Worm (Caenorhabditis elegans) whole organism, midembryonic: ENCODE results near the gene ugt-40.

Experiments used
- T22C8.4 ChIP-seq: fragments of 200-800 bp; sonication (Bioruptor generic); IDR thresholded peaks from 2 replicates; pipeline ENCODE4 v1.3.6; 2022; ENCODE audit warnings: missing genetic modification characterization, missing compliant biosample characterization
- cog-1 ChIP-seq: sonication (generic microtip); optimal IDR thresholded peaks from 2 replicates; lab custom pipeline; 2016; ENCODE audit warnings: missing genetic modification characterization, missing compliant biosample characterization
- flt-1 ChIP-seq: fragments of 200-800 bp; sonication (Bioruptor generic); IDR thresholded peaks from 2 replicates; pipeline ENCODE4 v1.3.6; 2022; ENCODE audit warnings: missing genetic modification characterization, missing compliant biosample characterization
- klf-2 ChIP-seq: fragments of 200-800 bp; sonication (Bioruptor generic); conservative IDR thresholded peaks from 2 replicates; pipeline ENCODE4 v1.3.6; 2022; ENCODE audit warnings: missing genetic modification reagents, missing genetic modification characterization, missing compliant biosample characterization
- med-1 ChIP-seq: sonication (generic microtip); optimal IDR thresholded peaks from 2 replicates; lab custom pipeline; 2017; ENCODE audit warnings: missing genetic modification characterization, mild to moderate bottlenecking, missing compliant biosample characterization, antibody characterized with exemption, missing genetic modification reagents; ENCODE audit not compliant: insufficient read depth
- ref-1 ChIP-seq: fragments of 200-800 bp; sonication (Bioruptor generic); conservative IDR thresholded peaks from 2 replicates; pipeline ENCODE4 v1.3.6; 2022; ENCODE audit warnings: missing genetic modification reagents, missing genetic modification characterization, missing compliant biosample characterization
- tab-1 ChIP-seq: fragments of 200-800 bp; sonication (Bioruptor generic); IDR thresholded peaks from 2 replicates; pipeline ENCODE4 v1.3.6; 2022; ENCODE audit warnings: missing genetic modification characterization, missing compliant biosample characterization
- ztf-23 ChIP-seq: fragments of 200-800 bp; sonication (Bioruptor generic); IDR thresholded peaks from 2 replicates; pipeline ENCODE4 v1.3.6; 2022; ENCODE audit warnings: missing genetic modification reagents, missing genetic modification characterization, missing compliant biosample characterization
- ztf-29 ChIP-seq: fragments of 200-800 bp; sonication (Bioruptor generic); IDR thresholded peaks from 2 replicates; pipeline ENCODE4 v1.3.6; 2022; ENCODE audit warnings: missing genetic modification reagents, missing genetic modification characterization, missing compliant biosample characterization

The ugt-40 gene

DNA sequence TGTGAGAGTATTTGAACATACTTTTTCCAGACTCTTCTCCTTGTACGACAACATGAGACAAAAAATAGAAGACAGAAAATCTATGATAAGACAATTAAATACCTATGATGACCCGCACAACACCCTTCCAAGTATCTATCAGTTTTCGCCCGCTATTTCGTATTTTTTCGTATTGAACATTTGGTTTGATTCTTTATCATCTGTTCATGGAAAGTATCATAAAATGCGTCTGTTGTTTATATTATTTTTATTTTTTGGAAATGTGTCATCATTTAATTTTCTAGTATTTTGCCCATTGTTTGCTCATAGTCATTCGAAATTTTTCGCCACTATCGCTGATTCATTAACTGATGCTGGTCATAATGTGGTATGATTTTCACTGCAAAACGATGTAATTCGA, 15.3 kb upstream of the ugt-40 start, which contains the start of gene ugt-39:
Gene ugt-39, plus strand, starts transcription at position 54 of the 400 bp plus-strand sequence.
- TF ChIP-seq ref-1, result no peak
- no peak for TF ChIP-seq med-1 (GFP tag; lab: Kevin White, UChicago)
- no peak for TF ChIP-seq cog-1
- no peak for TF ChIP-seq klf-2 (GFP tag; lab: Robert Waterston, UW)
- TF ChIP-seq ztf-23 (GFP tag; lab: Robert Waterston, UW), result no peak
- no peak for TF ChIP-seq flt-1 (GFP tag; lab: Robert Waterston, UW)
- no peak for TF ChIP-seq tab-1 (GFP tag; lab: Robert Waterston, UW)
- TF ChIP-seq ztf-29 (GFP tag; lab: Robert Waterston, UW), result no peak
- no peak for TF ChIP-seq T22C8.4 (GFP tag; lab: Robert Waterston, UW)

DNA sequence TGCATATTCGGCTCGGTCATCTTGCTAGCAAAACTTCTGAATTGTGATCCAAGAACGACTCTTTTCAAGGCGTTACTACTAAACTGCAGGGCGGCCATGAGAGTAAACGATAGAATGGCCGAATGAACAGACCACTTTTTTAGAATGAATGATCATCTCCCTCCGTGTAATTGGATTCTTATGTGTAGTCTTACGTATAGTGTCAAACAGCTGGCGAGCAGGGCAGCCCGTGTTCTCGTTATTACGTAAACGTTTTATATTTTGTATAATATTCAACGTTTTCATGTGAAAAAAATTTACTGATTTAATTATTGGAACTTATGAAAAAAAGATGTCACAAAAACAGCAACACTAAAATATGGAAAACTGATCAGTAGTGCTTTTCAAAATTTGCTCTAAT, 14.3 kb upstream of the ugt-40 start, which contains the start of gene F10D2.10:
Gene F10D2.10, minus strand, starts transcription at position 101 of the 400 bp plus-strand sequence.
- TF ChIP-seq tab-1 (GFP tag; lab: Robert Waterston, UW), result no peak
- no peak for TF ChIP-seq cog-1

DNA sequence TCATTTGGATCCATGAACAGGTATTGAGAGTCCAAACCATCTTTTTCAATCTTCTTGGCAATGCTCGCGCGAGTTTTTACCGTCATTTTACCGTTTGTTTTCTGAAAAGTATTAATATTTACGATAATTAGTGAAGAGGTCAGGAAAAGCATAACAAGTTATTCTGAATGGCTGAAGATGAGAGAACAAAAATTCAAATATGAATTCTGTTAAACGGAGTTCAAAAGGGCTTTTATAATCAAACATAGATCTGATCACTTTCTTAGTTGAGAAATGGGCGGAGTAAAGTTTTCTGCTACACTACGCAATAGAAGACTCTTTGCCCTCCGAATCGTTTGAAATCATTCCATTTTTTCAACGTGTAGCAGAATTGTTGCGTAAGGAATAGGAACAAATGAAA, 11.3 kb upstream of the ugt-40 start, which contains the start of gene fat-7:
Gene fat-7, minus strand, starts transcription at position 101 of the 400 bp plus-strand sequence.
- TF ChIP-seq klf-2 (GFP tag; lab: Robert Waterston, UW), result no peak
- TF ChIP-seq ztf-23 (GFP tag; lab: Robert Waterston, UW), result no peak
- no peak for TF ChIP-seq med-1 (GFP tag; lab: Kevin White, UChicago)

DNA sequence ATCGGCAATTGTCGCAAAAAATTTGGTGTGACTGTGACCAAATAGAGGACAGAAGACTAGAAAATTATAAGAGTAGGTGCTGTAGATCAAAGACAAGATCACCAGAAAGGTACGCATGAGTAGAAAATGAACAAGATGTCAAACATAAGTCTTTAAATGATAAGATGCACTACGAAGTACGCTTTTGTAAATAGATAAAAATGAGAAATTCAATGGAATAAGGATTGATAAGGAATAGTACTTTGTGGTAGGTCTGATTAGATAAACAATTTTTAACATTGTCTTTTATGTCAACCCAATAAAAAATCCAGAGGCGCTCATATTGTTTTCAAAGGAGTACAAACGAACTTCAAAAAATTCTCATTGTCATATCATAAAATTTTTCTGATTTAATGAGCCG, 8.8 kb upstream of the ugt-40 start, which contains the start of gene F10D2.8:
Gene F10D2.8, minus strand, starts transcription at position 145 of the 400 bp plus-strand sequence.
- TF ChIP-seq T22C8.4 (GFP tag; lab: Robert Waterston, UW) (no peak), ztf-29 (GFP tag; lab: Robert Waterston, UW) (no peak), ztf-23 (GFP tag; lab: Robert Waterston, UW) (no peak), ref-1 (no peak), med-1 (GFP tag; lab: Kevin White, UChicago) (no peak), klf-2 (GFP tag; lab: Robert Waterston, UW) (no peak), cog-1 (no peak), tab-1 (GFP tag; lab: Robert Waterston, UW) (no peak), flt-1 (GFP tag; lab: Robert Waterston, UW) (no peak)

DNA sequence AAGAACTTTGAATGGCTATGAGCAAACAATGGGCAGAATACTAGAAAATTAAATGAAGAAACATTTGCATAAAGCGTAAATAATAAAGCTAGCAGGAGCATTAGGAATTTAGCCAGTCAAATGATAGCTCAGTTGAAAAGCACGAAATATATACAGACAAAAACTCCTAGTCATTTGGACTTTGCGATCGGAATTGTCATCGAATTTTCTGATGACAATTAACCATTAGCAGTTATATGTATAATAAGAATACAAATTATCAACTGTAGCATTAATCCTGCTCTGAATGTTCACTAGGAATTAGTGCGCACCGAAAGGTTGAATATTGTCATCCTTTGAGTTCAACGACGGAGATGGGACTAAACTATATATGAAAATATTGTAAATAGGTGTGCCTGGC, 5.6 kb upstream of the ugt-40 start, which contains the start of gene ugt-38:
Gene ugt-38, minus strand, starts transcription at position 101 of the 400 bp plus-strand sequence.
- TF ChIP-seq ztf-23 (GFP tag; lab: Robert Waterston, UW), result no peak

DNA sequence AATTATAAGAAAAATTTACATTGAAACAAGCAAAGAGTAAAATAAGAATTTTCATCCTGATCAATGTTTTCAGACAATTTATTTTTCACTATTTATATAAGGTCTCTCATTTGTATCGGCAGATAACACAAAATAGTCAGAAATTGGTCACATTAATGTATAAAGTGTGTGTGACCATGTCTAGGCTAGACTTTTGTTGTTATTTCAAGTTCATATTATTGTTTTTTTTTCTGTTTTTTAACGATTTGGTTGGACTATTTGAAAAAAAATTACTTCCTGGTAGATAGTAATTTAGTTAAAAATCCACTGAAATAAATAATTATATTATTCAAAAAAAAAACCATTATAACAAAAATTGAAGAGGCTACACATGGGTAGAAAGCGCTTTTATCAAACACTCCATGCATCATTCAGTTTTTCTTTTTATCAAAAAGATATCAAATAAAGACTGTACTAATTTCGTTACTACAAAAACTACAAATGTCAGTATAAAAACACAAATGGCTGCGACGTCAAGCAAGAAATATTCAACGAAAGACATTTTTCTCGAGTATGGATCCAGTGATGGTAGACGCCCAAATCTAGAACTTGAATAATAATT, 3.6 kb upstream of the ugt-40 start, which contains the start of gene ugt-37:
Gene ugt-37, minus strand, starts transcription at position 69 of the 601 bp plus-strand sequence.
- TF ChIP-seq flt-1 (GFP tag; lab: Robert Waterston, UW) (no peak), ztf-23 (GFP tag; lab: Robert Waterston, UW) (no peak), klf-2 (GFP tag; lab: Robert Waterston, UW) (no peak), ztf-29 (GFP tag; lab: Robert Waterston, UW) (no peak), med-1 (GFP tag; lab: Kevin White, UChicago) (no peak), cog-1 (no peak), T22C8.4 (GFP tag; lab: Robert Waterston, UW) (no peak), ref-1 (no peak), tab-1 (GFP tag; lab: Robert Waterston, UW) (no peak)

DNA sequence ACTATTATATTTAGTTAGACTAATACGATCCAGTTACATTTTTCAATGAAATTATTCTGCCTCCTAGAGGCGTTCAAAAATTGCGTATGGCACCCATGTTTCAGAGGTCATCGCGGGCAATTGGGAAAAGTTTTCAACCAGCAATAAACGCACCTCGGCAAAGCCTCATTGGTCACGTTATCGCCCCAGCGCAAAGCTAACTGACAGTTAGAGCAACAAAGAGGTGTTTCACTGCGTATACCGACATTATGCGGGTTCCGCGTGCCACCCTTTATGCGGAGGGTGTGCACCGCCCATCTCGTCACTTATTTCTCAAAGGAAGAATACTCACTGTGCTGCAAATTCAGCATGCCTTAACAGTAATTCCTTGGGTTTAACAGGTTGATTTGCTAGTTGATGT, 897 bp upstream of the ugt-40 start:
- TF ChIP-seq ztf-23 (GFP tag; lab: Robert Waterston, UW), result no peak
- no peak for TF ChIP-seq med-1 (GFP tag; lab: Kevin White, UChicago)
- no peak for TF ChIP-seq klf-2 (GFP tag; lab: Robert Waterston, UW)

DNA sequence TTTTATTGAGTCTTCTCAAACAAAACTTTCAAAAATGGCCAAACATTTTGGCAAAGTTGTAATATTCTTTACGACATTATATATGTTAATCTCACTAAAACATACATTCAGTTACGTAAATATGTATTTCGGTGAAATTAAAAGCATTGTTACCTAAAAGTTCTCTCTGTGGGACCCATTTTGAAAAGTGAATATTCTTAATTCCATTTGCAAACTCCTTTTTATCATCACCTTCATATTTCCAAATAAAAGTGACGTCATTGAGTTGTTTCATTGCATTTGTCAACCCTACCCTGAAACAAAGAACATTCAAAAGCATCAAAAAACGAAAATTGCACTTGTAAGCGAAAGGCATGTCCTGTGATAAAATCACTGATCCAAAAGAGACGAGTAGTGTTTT, 1.4 kb downstream of the ugt-40 start:
- TF ChIP-seq tab-1 (GFP tag; lab: Robert Waterston, UW) (no peak), med-1 (GFP tag; lab: Kevin White, UChicago) (no peak), ref-1 (no peak), ztf-23 (GFP tag; lab: Robert Waterston, UW) (no peak), klf-2 (GFP tag; lab: Robert Waterston, UW) (no peak), cog-1 (no peak), flt-1 (GFP tag; lab: Robert Waterston, UW) (no peak), T22C8.4 (GFP tag; lab: Robert Waterston, UW) (no peak), ztf-29 (GFP tag; lab: Robert Waterston, UW) (no peak)

DNA sequence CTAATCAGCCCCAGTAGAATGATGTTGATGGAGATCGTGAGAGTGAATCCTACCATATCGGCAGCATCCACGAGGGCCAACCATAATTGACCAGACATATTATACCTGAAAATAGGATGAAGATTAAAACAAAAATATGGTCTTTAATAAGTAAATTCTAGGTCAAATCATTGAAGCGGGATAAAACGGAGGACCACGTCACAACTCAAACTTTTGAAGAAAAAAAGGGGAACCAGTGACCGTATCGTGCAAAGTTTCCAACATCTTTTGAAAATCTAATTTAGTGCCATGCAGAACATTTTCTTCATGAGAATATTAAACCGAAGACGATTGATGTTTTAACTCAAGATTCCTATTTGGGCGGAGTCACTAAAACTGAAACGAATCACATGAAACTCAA, 3.4 kb downstream of the ugt-40 start, which contains the start of gene str-112:
Gene str-112, minus strand, starts transcription at position 101 of the 400 bp plus-strand sequence.
- TF ChIP-seq T22C8.4 (GFP tag; lab: Robert Waterston, UW) (no peak), ztf-29 (GFP tag; lab: Robert Waterston, UW) (no peak), ztf-23 (GFP tag; lab: Robert Waterston, UW) (no peak), med-1 (GFP tag; lab: Kevin White, UChicago) (no peak), cog-1 (no peak), ref-1 (no peak), tab-1 (GFP tag; lab: Robert Waterston, UW) (no peak), flt-1 (GFP tag; lab: Robert Waterston, UW) (no peak), klf-2 (GFP tag; lab: Robert Waterston, UW) (no peak)

DNA sequence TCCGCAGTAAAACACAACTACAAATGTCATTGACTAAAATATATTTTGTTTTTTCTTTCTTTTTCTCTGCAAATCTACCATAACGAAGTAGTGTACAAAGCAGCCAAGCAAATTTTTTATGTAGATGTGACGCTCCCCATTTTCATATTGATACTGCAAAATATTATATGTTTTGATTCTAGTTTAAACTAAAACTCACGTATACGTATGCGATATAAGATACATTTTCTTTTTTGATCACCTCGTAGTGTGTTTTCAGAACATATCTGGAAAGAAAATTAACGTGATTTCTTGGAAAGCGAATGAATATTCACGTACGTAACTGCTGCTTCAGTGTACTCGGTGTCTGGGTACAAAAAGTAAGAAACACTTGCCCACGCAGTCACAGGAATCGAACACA, 4.9 kb downstream of the ugt-40 start:
- TF ChIP-seq klf-2 (GFP tag; lab: Robert Waterston, UW), result no peak
